Fruit fly (Drosophila melanogaster): ENCODE measurements around the gene CG15172.
A peak's percentile ranks its signal among the peaks of the same experiment; 100 is the strongest.

CG15172 gene

dm6 chr2L:18985201-18986124 lies 36.8 kb upstream of the CG15172 start (continued):
- TF ChIP-seq D (optimal IDR thresholded peaks at IDR 0.05) (no peak), D (GFP tag; optimal IDR thresholded peaks at IDR 0.05) (no peak), Abd-B (GFP tag; optimal IDR thresholded peaks at IDR 0.05) (no peak), Mrtf (GFP tag; IDR thresholded peaks at IDR 0.05) (0 out of 3 replicates have a peak, but pooled peaks have one; percentile 15), CG8924 (tag; optimal IDR thresholded peaks at IDR 0.05) (no peak), CG18599 (GFP tag; optimal IDR thresholded peaks at IDR 0.05) (peak; percentile 28), CG17361 (GFP tag; IDR thresholded peaks at IDR 0.05) (no peak), Lpt (GFP tag; optimal IDR thresholded peaks at IDR 0.05) (no peak), usp (GFP tag; optimal IDR thresholded peaks at IDR 0.05) (no peak), Optix (GFP tag; IDR thresholded peaks at IDR 0.05) (no peak), sd (tag; optimal IDR thresholded peaks at IDR 0.05) (peak; percentile 42), z (GFP tag; IDR thresholded peaks at IDR 0.05) (no peak), Ravus (GFP tag; IDR thresholded peaks at IDR 0.05) (no peak), E2f2 (GFP tag; IDR thresholded peaks at IDR 0.05) (no peak), CG17568 (GFP tag; optimal IDR thresholded peaks at IDR 0.05) (no peak), CG3847 (GFP tag; IDR thresholded peaks at IDR 0.05) (no peak), Hmx (GFP tag; optimal IDR thresholded peaks at IDR 0.05) (no peak), CG10543 (GFP tag; optimal IDR thresholded peaks at IDR 0.05) (no peak), NfI (GFP tag; optimal IDR thresholded peaks at IDR 0.05) (no peak), tna (GFP tag; IDR thresholded peaks at IDR 0.05; ENCODE audit: partially characterized antibody) (no peak), grn (GFP tag; optimal IDR thresholded peaks at IDR 0.05) (peak; percentile 87), Ets65A (GFP tag) (peak; percentile 8), CG6254 (GFP tag; optimal IDR thresholded peaks at IDR 0.05) (no peak), tin (GFP tag; optimal IDR thresholded peaks at IDR 0.05) (no peak), CG17912 (GFP tag; optimal IDR thresholded peaks at IDR 0.05) (no peak), CkIIα-i1 (GFP tag; IDR thresholded peaks at IDR 0.05) (no peak), Oli (tag; optimal IDR thresholded peaks at IDR 0.05) (no peak), row (GFP tag; IDR thresholded peaks at IDR 0.05) (0 out of 3 replicates have a peak, but pooled peaks have one; percentile 14), trh (GFP tag; optimal IDR thresholded peaks at IDR 0.05) (no peak), CG4820 (GFP tag; optimal IDR thresholded peaks at IDR 0.05) (no peak), mirr (GFP tag; optimal IDR thresholded peaks at IDR 0.05) (peak; percentile 90), CG34376 (GFP tag; optimal IDR thresholded peaks at IDR 0.05) (peak; percentile 39), CG2199 (GFP tag; IDR thresholded peaks at IDR 0.05) (peak; percentile 49; the same call in 1 of the 3 replicates), Mes4 (GFP tag; optimal IDR thresholded peaks at IDR 0.05) (no peak), CG16779 (GFP tag; IDR thresholded peaks at IDR 0.05) (no peak), Ets97D (GFP tag; optimal IDR thresholded peaks at IDR 0.05) (no peak), Hey (tag; optimal IDR thresholded peaks at IDR 0.05) (no peak), caup (GFP tag; optimal IDR thresholded peaks at IDR 0.05; ENCODE audit: severe bottlenecking) (no peak), Med (GFP tag) (peak; percentile 26), CG14710 (tag; optimal IDR thresholded peaks at IDR 0.05) (no peak), CG14014 (GFP tag; IDR thresholded peaks at IDR 0.05) (no peak), slbo (GFP tag; IDR thresholded peaks at IDR 0.05) (no peak), ken (GFP tag; IDR thresholded peaks at IDR 0.05) (0 out of 3 replicates have a peak, but pooled peaks have one; percentile 24), MTF-1 (GFP tag; optimal IDR thresholded peaks at IDR 0.05; ENCODE audit: borderline replicate concordance) (no peak), CG4617 (GFP tag; optimal IDR thresholded peaks at IDR 0.05; ENCODE audit: borderline replicate concordance) (no peak), Ptx1 (GFP tag; IDR thresholded peaks at IDR 0.05) (no peak; the same call in 1 of the 2 replicates), B-H1 (GFP tag; IDR thresholded peaks at IDR 0.05) (no peak), Pdp1 (GFP tag; optimal IDR thresholded peaks at IDR 0.05) (peak in 1 of 2 experiments; percentile 97), CG18262 (tag; optimal IDR thresholded peaks at IDR 0.05) (no peak)
